Fruit fly (Drosophila melanogaster): ENCODE measurements around the gene CG42446.

The CG42446 gene

dm6 chr3R:16340610-16341009 lies 19.3 kb downstream of the CG42446 start:
- TF ChIP-seq Med (GFP tag) (peak; percentile 49), sens (GFP tag) (peak; percentile 11), bsh (GFP tag; optimal IDR thresholded peaks at IDR 0.05) (peak in 1 of 2 experiments; percentile 15), nom (GFP tag; optimal IDR thresholded peaks at IDR 0.05) (peak; percentile 46), CG18262 (tag; optimal IDR thresholded peaks at IDR 0.05) (no peak), Drgx (GFP tag; IDR thresholded peaks at IDR 0.05) (peak; percentile 45), tio (GFP tag; optimal IDR thresholded peaks at IDR 0.05) (no peak)

- TF ChIP-seq CG7786 (GFP tag; optimal IDR thresholded peaks at IDR 0.05) (no peak), hb (GFP tag; IDR thresholded peaks at IDR 0.05; ENCODE audit: partially characterized antibody) (0 out of 3 replicates have a peak, but pooled peaks have one; percentile 12), Usf (GFP tag; optimal IDR thresholded peaks at IDR 0.05) (no peak), Xbp1 (GFP tag; optimal IDR thresholded peaks at IDR 0.05) (no peak), ranshi (GFP tag; IDR thresholded peaks at IDR 0.05) (0 out of 2 replicates have a peak, but pooled peaks have one; percentile 22), CG10267 (tag; optimal IDR thresholded peaks at IDR 0.05) (no peak), CG11456 (GFP tag; IDR thresholded peaks at IDR 0.05) (no peak), PHDP (tag; optimal IDR thresholded peaks at IDR 0.05) (no peak), bigmax (GFP tag; optimal IDR thresholded peaks at IDR 0.05) (no peak), trem (tag; optimal IDR thresholded peaks at IDR 0.05) (no peak), Doc3 (GFP tag; IDR thresholded peaks at IDR 0.05; ENCODE audit: partially characterized antibody) (no peak), Scr (GFP tag; IDR thresholded peaks at IDR 0.05; ENCODE audit: partially characterized antibody) (no peak), Hr78 (GFP tag; optimal IDR thresholded peaks at IDR 0.05) (no peak), D (optimal IDR thresholded peaks at IDR 0.05) (no peak), D (GFP tag; optimal IDR thresholded peaks at IDR 0.05) (no peak), Atf6 (GFP tag; IDR thresholded peaks at IDR 0.05) (0 out of 2 replicates have a peak, but pooled peaks have one; percentile 29), Taf1 (GFP tag; IDR thresholded peaks at IDR 0.05) (no peak), usp (GFP tag; optimal IDR thresholded peaks at IDR 0.05) (no peak), CG4854 (GFP tag; optimal IDR thresholded peaks at IDR 0.05) (no peak), CG15601 (tag; optimal IDR thresholded peaks at IDR 0.05) (no peak), Eip74EF (GFP tag; optimal IDR thresholded peaks at IDR 0.05) (no peak), HLH54F (GFP tag; optimal IDR thresholded peaks at IDR 0.05) (no peak), dpn (GFP tag; optimal IDR thresholded peaks at IDR 0.05) (no peak)
These were observed 20.4 kb downstream of the CG42446 start, which contains the start of gene Sulf1 for dm6 chr3R:16339475-16339874. TSS of gene Sulf1 (minus strand) at chr3R:16339575.

- TF ChIP-seq sim (GFP tag; IDR thresholded peaks at IDR 0.05) (no peak), CG6765 (GFP tag; optimal IDR thresholded peaks at IDR 0.05) (no peak), dm (GFP tag; optimal IDR thresholded peaks at IDR 0.05) (no peak), az2 (GFP tag; optimal IDR thresholded peaks at IDR 0.05) (no peak), CG17186 (GFP tag; optimal IDR thresholded peaks at IDR 0.05) (peak; percentile 65), lab (GFP tag; optimal IDR thresholded peaks at IDR 0.05) (no peak), CG17912 (GFP tag; optimal IDR thresholded peaks at IDR 0.05) (no peak), CG1832 (GFP tag; optimal IDR thresholded peaks at IDR 0.05) (no peak), Mad (GFP tag; optimal IDR thresholded peaks at IDR 0.05) (no peak), CG17385 (GFP tag; optimal IDR thresholded peaks at IDR 0.05) (no peak), Sry-δ (GFP tag; optimal IDR thresholded peaks at IDR 0.05) (peak; percentile 51), CG5953 (GFP tag; IDR thresholded peaks at IDR 0.05) (no peak), Fer1 (GFP tag; optimal IDR thresholded peaks at IDR 0.05) (peak; percentile 36), al (GFP tag; IDR thresholded peaks at IDR 0.05) (no peak), Elba2 (GFP tag; optimal IDR thresholded peaks at IDR 0.05) (no peak), CG8944 (GFP tag; optimal IDR thresholded peaks at IDR 0.05) (no peak), GATAe (GFP tag; conservative IDR thresholded peaks at IDR 0.05) (no peak), CG11085 (GFP tag; IDR thresholded peaks at IDR 0.05) (no peak), Adf1 (GFP tag; IDR thresholded peaks at IDR 0.05) (no peak; the same call in 1 of the 2 replicates), Atf6 (GFP tag; IDR thresholded peaks at IDR 0.05) (no peak), CG8924 (tag; optimal IDR thresholded peaks at IDR 0.05) (peak; percentile 43)
These were observed 21.6 kb downstream of the CG42446 start for dm6 chr3R:16338342-16338741.
